Worm (Caenorhabditis elegans) whole organism, early embryonic: ENCODE results near the gene Y55F3BL.4.

Experiments
- B0310.2 ChIP-seq: sonication (generic microtip); optimal IDR thresholded peaks from 2 replicates; lab custom pipeline; 2016; ENCODE audit warnings: mild to moderate bottlenecking, missing genetic modification characterization, missing compliant biosample characterization
- F13C5.2 ChIP-seq: sonication (generic microtip); optimal IDR thresholded peaks from 2 replicates; lab custom pipeline; 2017; ENCODE audit warnings: mild to moderate bottlenecking, missing genetic modification characterization, inconsistent platforms, missing compliant biosample characterization
- aly-1 ChIP-seq: sonication (generic microtip); optimal IDR thresholded peaks from 2 replicates; lab custom pipeline; 2016; ENCODE audit warnings: missing genetic modification characterization, missing compliant biosample characterization
- ama-1 ChIP-seq: fragments of 150-350 bp; optimal IDR thresholded peaks from 2 replicates; lab custom pipeline; 2014
- ceh-13 ChIP-seq: fragments of 200-800 bp; sonication (Bioruptor generic); optimal IDR thresholded peaks from 2 replicates; lab custom pipeline; 2018; ENCODE audit warnings: mild to moderate bottlenecking, missing genetic modification characterization, missing compliant biosample characterization
- ceh-36 ChIP-seq: sonication (generic microtip); optimal IDR thresholded peaks from 2 replicates; lab custom pipeline; 2016; ENCODE audit warnings: missing genetic modification characterization, inconsistent platforms, missing compliant biosample characterization
- ets-7 ChIP-seq: sonication (generic microtip); optimal IDR thresholded peaks from 2 replicates; lab custom pipeline; 2016; ENCODE audit warnings: missing genotype, missing genetic modification characterization, missing compliant biosample characterization
- flt-1 ChIP-seq: fragments of 200-800 bp; sonication (Bioruptor generic); IDR thresholded peaks from 2 replicates; pipeline ENCODE4 v1.3.6; 2022; ENCODE audit warnings: missing genetic modification characterization, missing compliant biosample characterization
- hmbx-1 ChIP-seq: sonication (generic microtip); optimal IDR thresholded peaks from 2 replicates; lab custom pipeline; 2016; ENCODE audit warnings: mild to moderate bottlenecking, missing genetic modification characterization, missing compliant biosample characterization
- hmg-4 ChIP-seq: fragments of 200-800 bp; sonication (Bioruptor generic); optimal IDR thresholded peaks from 2 replicates; lab custom pipeline; 2018; ENCODE audit warnings: mild to moderate bottlenecking, missing genetic modification characterization, missing compliant biosample characterization
- hnd-1 ChIP-seq: sonication (generic microtip); optimal IDR thresholded peaks from 2 replicates; lab custom pipeline; 2016; ENCODE audit warnings: missing genetic modification characterization, missing compliant biosample characterization
- pes-1 ChIP-seq: fragments of 200-800 bp; sonication (Bioruptor generic); IDR thresholded peaks from 2 replicates; pipeline ENCODE4 v1.3.6; 2022; ENCODE audit warnings: missing genetic modification reagents, missing genetic modification characterization, missing compliant biosample characterization
- scrt-1 ChIP-seq: fragments of 200-800 bp; sonication (Bioruptor generic); IDR thresholded peaks from 2 replicates; pipeline ENCODE4 v1.3.6; 2022; ENCODE audit warnings: missing genetic modification characterization, missing compliant biosample characterization
- sea-1 ChIP-seq: fragments of 200-800 bp; sonication (Bioruptor generic); conservative IDR thresholded peaks from 2 replicates; pipeline ENCODE4 v1.3.6; 2022; ENCODE audit warnings: missing genetic modification characterization, missing compliant biosample characterization
- tbx-11 ChIP-seq: fragments of 200-800 bp; sonication (Bioruptor generic); IDR thresholded peaks from 2 replicates; pipeline ENCODE4 v1.3.6; 2022; ENCODE audit warnings: missing genetic modification characterization, missing compliant biosample characterization
- tbx-37 ChIP-seq: fragments of 200-800 bp; sonication (Bioruptor generic); conservative IDR thresholded peaks from 2 replicates; pipeline ENCODE4 v1.3.6; 2022; ENCODE audit warnings: missing genetic modification reagents, missing genetic modification characterization, missing compliant biosample characterization
- tra-4 ChIP-seq: sonication (generic microtip); optimal IDR thresholded peaks from 2 replicates; lab custom pipeline; 2017; ENCODE audit warnings: missing genetic modification characterization, missing compliant biosample characterization

Y55F3BL.4 gene

ce11 chrIV:804802-805201 lies at the start of gene Y55F3BL.4:
Gene Y55F3BL.4 (plus strand): TSS chrIV:805102.
- no peak for TF ChIP-seq B0310.2 (tag; lab: Kevin White, UChicago)
- no peak for TF ChIP-seq tra-4
- TF ChIP-seq F13C5.2: no peak
- no peak for TF ChIP-seq aly-1
- TF ChIP-seq pes-1 (GFP tag; lab: Robert Waterston, UW): no peak
- TF ChIP-seq hnd-1 (tag; lab: Kevin White, UChicago): no peak
- no peak for TF ChIP-seq sea-1
- TF ChIP-seq ceh-13: no peak
- TF ChIP-seq scrt-1: no peak
- TF ChIP-seq hmg-4 (GFP tag; lab: Kevin White, UChicago): no peak

- no peak for TF ChIP-seq tbx-37 (GFP tag; lab: Robert Waterston, UW)
- TF ChIP-seq ets-7: no peak
- no peak for TF ChIP-seq B0310.2 (tag; lab: Kevin White, UChicago)
- TF ChIP-seq F13C5.2: no peak
- TF ChIP-seq tbx-11 (GFP tag; lab: Robert Waterston, UW): no peak
- TF ChIP-seq pes-1 (GFP tag; lab: Robert Waterston, UW): no peak
- TF ChIP-seq hnd-1 (tag; lab: Kevin White, UChicago): no peak
- no peak for TF ChIP-seq hmg-4 (GFP tag; lab: Kevin White, UChicago)
- no peak for TF ChIP-seq tra-4
- no peak for TF ChIP-seq ceh-36 (tag; lab: Kevin White, UChicago)
- TF ChIP-seq hmbx-1: no peak
- TF ChIP-seq ceh-13: no peak
- TF ChIP-seq flt-1 (GFP tag; lab: Robert Waterston, UW): no peak
- no peak for TF ChIP-seq scrt-1
- TF ChIP-seq aly-1: no peak
- TF ChIP-seq sea-1: no peak
Measured at ce11 chrIV:756421-756820, 48.5 kb upstream of the Y55F3BL.4 start, which contains the start of gene srt-23. Gene srt-23 (plus strand): TSS chrIV:756721.

ce11 chrIV:756956-757355 lies 47.9 kb upstream of the Y55F3BL.4 start:
- TF ChIP-seq sea-1: no peak
- TF ChIP-seq ets-7: no peak
- TF ChIP-seq tbx-11 (GFP tag; lab: Robert Waterston, UW): no peak
- no peak for TF ChIP-seq hmbx-1
- no peak for TF ChIP-seq scrt-1
- TF ChIP-seq ceh-13: no peak
- TF ChIP-seq hnd-1 (tag; lab: Kevin White, UChicago): no peak
- TF ChIP-seq tbx-37 (GFP tag; lab: Robert Waterston, UW): no peak
- TF ChIP-seq pes-1 (GFP tag; lab: Robert Waterston, UW): no peak
- no peak for TF ChIP-seq aly-1
- TF ChIP-seq tra-4: no peak
- TF ChIP-seq ama-1 (lab: Kevin White, UChicago): no peak
- no peak for TF ChIP-seq F13C5.2
- TF ChIP-seq B0310.2 (tag; lab: Kevin White, UChicago): no peak
- no peak for TF ChIP-seq flt-1 (GFP tag; lab: Robert Waterston, UW)
- TF ChIP-seq ceh-36 (tag; lab: Kevin White, UChicago): no peak
- TF ChIP-seq hmg-4 (GFP tag; lab: Kevin White, UChicago): no peak

- TF ChIP-seq tra-4 (no peak), tbx-37 (GFP tag; lab: Robert Waterston, UW) (no peak), F13C5.2 (no peak), ceh-36 (tag; lab: Kevin White, UChicago) (no peak), ceh-13 (no peak), pes-1 (GFP tag; lab: Robert Waterston, UW) (no peak), ama-1 (lab: Kevin White, UChicago) (no peak), hmg-4 (GFP tag; lab: Kevin White, UChicago) (no peak), hnd-1 (tag; lab: Kevin White, UChicago) (no peak), tbx-11 (GFP tag; lab: Robert Waterston, UW) (no peak), hmbx-1 (no peak), B0310.2 (tag; lab: Kevin White, UChicago) (no peak), ets-7 (no peak), scrt-1 (no peak), sea-1 (no peak), flt-1 (GFP tag; lab: Robert Waterston, UW) (no peak), aly-1 (no peak)
Measured at ce11 chrIV:757548-757947, 47.4 kb upstream of the Y55F3BL.4 start.

- no peak for TF ChIP-seq hmg-4 (GFP tag; lab: Kevin White, UChicago)
- TF ChIP-seq B0310.2 (tag; lab: Kevin White, UChicago): no peak
- no peak for TF ChIP-seq tra-4
- TF ChIP-seq pes-1 (GFP tag; lab: Robert Waterston, UW): no peak
- no peak for TF ChIP-seq sea-1
- TF ChIP-seq ceh-13: no peak
- no peak for TF ChIP-seq ceh-36 (tag; lab: Kevin White, UChicago)
- no peak for TF ChIP-seq ets-7
- no peak for TF ChIP-seq hnd-1 (tag; lab: Kevin White, UChicago)
- no peak for TF ChIP-seq hmbx-1
- no peak for TF ChIP-seq flt-1 (GFP tag; lab: Robert Waterston, UW)
- TF ChIP-seq scrt-1: no peak
- no peak for TF ChIP-seq tbx-11 (GFP tag; lab: Robert Waterston, UW)
- no peak for TF ChIP-seq ama-1 (lab: Kevin White, UChicago)
- no peak for TF ChIP-seq aly-1
- TF ChIP-seq F13C5.2: no peak
- no peak for TF ChIP-seq tbx-37 (GFP tag; lab: Robert Waterston, UW)
Measured at ce11 chrIV:760267-760666, 44.6 kb upstream of the Y55F3BL.4 start, which contains the start of gene gst-40. Gene gst-40 (plus strand): TSS chrIV:760502.

- TF ChIP-seq sea-1 (no peak), flt-1 (GFP tag; lab: Robert Waterston, UW) (no peak)
Measured at ce11 chrIV:762016-762459, 42.9 kb upstream of the Y55F3BL.4 start.

- TF ChIP-seq tra-4 (no peak), hnd-1 (tag; lab: Kevin White, UChicago) (no peak), ets-7 (no peak), ceh-36 (tag; lab: Kevin White, UChicago) (no peak), flt-1 (GFP tag; lab: Robert Waterston, UW) (no peak), scrt-1 (no peak), F13C5.2 (no peak)
Measured at ce11 chrIV:762486-763376, 42.2 kb upstream of the Y55F3BL.4 start.
